Fruit fly (Drosophila melanogaster): ENCODE results near the gene Ibf2.

Ibf2 gene

DNA sequence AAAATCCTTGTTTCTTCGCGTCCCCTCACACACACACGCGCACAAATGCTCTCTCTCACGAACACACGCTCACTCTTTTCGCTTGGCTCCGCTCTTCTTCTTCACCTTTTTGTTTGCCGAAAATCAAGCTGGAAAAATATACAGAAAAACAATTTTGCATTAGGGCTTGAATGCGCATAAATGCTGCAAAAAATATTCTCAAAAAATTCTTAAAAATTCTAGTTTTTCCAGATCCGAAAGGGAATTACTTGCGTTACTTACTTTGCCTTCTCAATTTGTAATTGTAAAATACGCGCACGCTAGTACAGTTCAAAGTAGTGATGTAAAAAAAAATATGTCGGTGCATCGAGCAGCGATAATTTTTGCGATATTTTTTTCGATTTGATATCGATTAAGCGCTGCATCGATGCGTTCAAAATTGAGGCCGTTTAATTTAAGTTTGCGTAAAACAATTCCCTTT is 18.3 kb downstream of the Ibf2 start (continued):
- no peak for TF ChIP-seq kay (GFP tag; optimal IDR thresholded peaks at IDR 0.05)
- no peak for TF ChIP-seq CG10431 (GFP tag; optimal IDR thresholded peaks at IDR 0.05)
- TF ChIP-seq trem (tag; optimal IDR thresholded peaks at IDR 0.05) = peak; percentile 76
- peak; percentile 13 for TF ChIP-seq CG30403 (GFP tag; optimal IDR thresholded peaks at IDR 0.05)
- no peak for TF ChIP-seq CG1602 (GFP tag; optimal IDR thresholded peaks at IDR 0.05)
- no peak for TF ChIP-seq CG10565 (GFP tag; optimal IDR thresholded peaks at IDR 0.05)
- TF ChIP-seq CG34422 (GFP tag; IDR thresholded peaks at IDR 0.05) = peak; percentile 36; the same call in 1 of the 3 replicates
- TF ChIP-seq Neu2 (GFP tag; optimal IDR thresholded peaks at IDR 0.05; ENCODE audit: borderline replicate concordance) = no peak
- TF ChIP-seq amos (GFP tag; IDR thresholded peaks at IDR 0.05; ENCODE audit: partially characterized antibody) = peak; percentile 79
- no peak for TF ChIP-seq CG33557 (GFP tag; optimal IDR thresholded peaks at IDR 0.05)
- TF ChIP-seq ham (GFP tag; IDR thresholded peaks at IDR 0.05) = no peak
- no peak for TF ChIP-seq toy (GFP tag; IDR thresholded peaks at IDR 0.05)
- no peak for TF ChIP-seq CG3065 (GFP tag; optimal IDR thresholded peaks at IDR 0.05)
- TF ChIP-seq wek (GFP tag; optimal IDR thresholded peaks at IDR 0.05) = no peak
- peak; percentile 12 for TF ChIP-seq NfI (GFP tag; optimal IDR thresholded peaks at IDR 0.05)
- TF ChIP-seq Mrtf (GFP tag; IDR thresholded peaks at IDR 0.05) = no peak
- no peak for TF ChIP-seq CG31388 (GFP tag; optimal IDR thresholded peaks at IDR 0.05)
- TF ChIP-seq caup (GFP tag; optimal IDR thresholded peaks at IDR 0.05; ENCODE audit: severe bottlenecking) = no peak
- TF ChIP-seq Antp (GFP tag; optimal IDR thresholded peaks at IDR 0.05) = no peak
- TF ChIP-seq CG32767 (GFP tag; IDR thresholded peaks at IDR 0.05) = no peak
- TF ChIP-seq bcd (GFP tag; optimal IDR thresholded peaks at IDR 0.05) = no peak
- TF ChIP-seq cg (GFP tag; optimal IDR thresholded peaks at IDR 0.05) = peak; percentile 93
- peak; percentile 59 for TF ChIP-seq CG1603 (tag; optimal IDR thresholded peaks at IDR 0.05)
- TF ChIP-seq CG13775 (GFP tag; optimal IDR thresholded peaks at IDR 0.05) = no peak
- TF ChIP-seq CG17328 (GFP tag; IDR thresholded peaks at IDR 0.05) = no peak
- TF ChIP-seq salm (tag; optimal IDR thresholded peaks at IDR 0.05) = no peak
- no peak for TF ChIP-seq CG6765 (GFP tag; optimal IDR thresholded peaks at IDR 0.05)
- no peak for TF ChIP-seq CG10366 (GFP tag; IDR thresholded peaks at IDR 0.05)
- TF ChIP-seq CG15696 (tag; optimal IDR thresholded peaks at IDR 0.05) = no peak
- TF ChIP-seq CG11247 (GFP tag; IDR thresholded peaks at IDR 0.05) = no peak
- TF ChIP-seq grau (tag; optimal IDR thresholded peaks at IDR 0.05) = peak; percentile 26
- TF ChIP-seq BEAF-32 (GFP tag; optimal IDR thresholded peaks at IDR 0.05) = peak; percentile 81
- TF ChIP-seq gem (tag; optimal IDR thresholded peaks at IDR 0.05) = no peak
- peak; percentile 14 for TF ChIP-seq CG17568 (GFP tag; optimal IDR thresholded peaks at IDR 0.05)
- peak; percentile 78 for TF ChIP-seq Opbp (GFP tag; IDR thresholded peaks at IDR 0.05; ENCODE audit: partially characterized antibody)
- TF ChIP-seq CG11723 (GFP tag; optimal IDR thresholded peaks at IDR 0.05) = peak; percentile 21
- peak; percentile 54 for TF ChIP-seq CG12659 (GFP tag; optimal IDR thresholded peaks at IDR 0.05)
- no peak for TF ChIP-seq CG2202 (tag; optimal IDR thresholded peaks at IDR 0.05)
- no peak for TF ChIP-seq cwo (GFP tag; optimal IDR thresholded peaks at IDR 0.05)
- no peak for TF ChIP-seq ken (GFP tag; IDR thresholded peaks at IDR 0.05)
- TF ChIP-seq repo (GFP tag; optimal IDR thresholded peaks at IDR 0.05) = no peak
- TF ChIP-seq Adf1 (GFP tag; IDR thresholded peaks at IDR 0.05) = peak; percentile 37; the same call in 1 of the 2 replicates
- peak; percentile 36 for TF ChIP-seq nmo (GFP tag; optimal IDR thresholded peaks at IDR 0.05)
- TF ChIP-seq CG2129 (GFP tag; IDR thresholded peaks at IDR 0.05; ENCODE audit: partially characterized antibody) = peak; percentile 66
- TF ChIP-seq gcm (GFP tag; optimal IDR thresholded peaks at IDR 0.05) = peak; percentile 29
- TF ChIP-seq fu2 (GFP tag; optimal IDR thresholded peaks at IDR 0.05) = no peak
- no peak for TF ChIP-seq grn (GFP tag; optimal IDR thresholded peaks at IDR 0.05)
- peak; percentile 28 for TF ChIP-seq CG12391 (tag; optimal IDR thresholded peaks at IDR 0.05)
- TF ChIP-seq CG8765 (GFP tag; IDR thresholded peaks at IDR 0.05) = no peak
- TF ChIP-seq CG10267 (tag; optimal IDR thresholded peaks at IDR 0.05) = peak; percentile 66

All from whole organism, embryonic.